Fruit fly (Drosophila melanogaster): Measurements from ENCODE around the gene bel.

DNA sequence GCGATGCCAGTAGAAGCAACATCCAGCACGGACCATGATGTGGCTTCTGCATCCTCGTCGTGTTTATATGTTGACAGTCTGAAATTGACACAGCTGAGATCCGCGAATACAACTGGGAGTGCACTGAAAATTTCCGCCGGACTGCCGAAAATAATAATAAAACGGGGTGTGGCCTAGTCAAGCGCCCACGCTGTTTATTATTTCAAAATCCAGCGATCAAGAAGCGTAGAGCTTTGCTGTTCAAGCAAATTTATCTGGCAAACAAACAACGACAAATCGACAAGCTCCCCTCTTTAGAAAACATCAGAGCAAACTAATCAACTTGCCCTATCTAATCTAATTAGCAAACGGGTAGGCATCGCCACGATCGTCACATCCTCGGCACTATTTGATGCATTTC, 6.5 kb downstream of the bel start:
- TF ChIP-seq fru (GFP tag; optimal IDR thresholded peaks at IDR 0.05): no peak
- TF ChIP-seq GATAd (GFP tag; optimal IDR thresholded peaks at IDR 0.05): no peak
- TF ChIP-seq h (GFP tag; optimal IDR thresholded peaks at IDR 0.05): peak; percentile 55

All from whole organism, wandering third instar larva.